Fruit fly (Drosophila melanogaster): ENCODE measurements around the gene kmr.

The kmr gene

DNA sequence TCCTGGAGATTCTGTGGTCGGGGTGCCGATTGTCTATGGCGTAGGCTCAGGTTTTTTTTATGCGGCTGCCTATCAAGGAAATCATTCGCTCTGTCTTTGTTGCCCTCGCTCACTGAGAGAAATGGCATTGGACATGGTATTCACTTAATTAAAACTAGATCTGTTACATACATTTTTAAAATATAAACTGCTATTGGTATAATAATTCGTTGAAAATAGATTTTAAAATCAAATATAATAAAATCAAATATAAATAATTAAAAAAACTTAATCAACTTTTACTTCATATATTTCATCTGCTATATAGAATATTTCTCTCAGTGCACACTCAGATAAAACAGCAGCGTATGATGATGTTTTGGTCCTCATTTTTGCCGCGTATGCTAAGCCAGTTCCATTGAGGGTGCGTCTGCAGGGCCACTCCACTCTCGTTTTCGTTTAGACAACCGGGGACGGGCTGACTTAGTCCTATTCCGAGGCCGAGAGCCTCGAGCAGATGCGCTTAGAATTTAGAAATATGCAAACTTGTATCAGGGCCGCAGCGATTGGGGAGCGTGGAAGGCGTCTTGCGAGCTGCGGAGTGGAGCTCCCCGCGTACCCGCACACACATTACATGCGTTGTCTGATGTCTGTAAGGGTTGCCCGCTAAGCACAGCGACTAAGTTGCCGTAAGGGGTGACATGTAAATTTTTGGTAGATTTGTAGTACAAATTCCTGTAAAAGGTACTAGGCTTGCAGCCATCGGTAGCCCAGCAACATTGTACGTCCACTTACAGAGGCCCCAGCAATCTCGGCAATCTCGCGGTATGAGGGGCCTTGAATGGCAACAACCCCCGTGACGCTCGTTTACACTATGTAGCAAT lies 84.8 kb downstream of the kmr start (continued):
- no peak for TF ChIP-seq ss (GFP tag; optimal IDR thresholded peaks at IDR 0.05)
- no peak for TF ChIP-seq Eip93F (GFP tag; optimal IDR thresholded peaks at IDR 0.05)
- TF ChIP-seq CG32006 (GFP tag; optimal IDR thresholded peaks at IDR 0.05) = peak; percentile 46
- no peak for TF ChIP-seq CG7368 (GFP tag; optimal IDR thresholded peaks at IDR 0.05)
- no peak for TF ChIP-seq CG4318 (GFP tag; optimal IDR thresholded peaks at IDR 0.05)
- TF ChIP-seq CG15336 (GFP tag; IDR thresholded peaks at IDR 0.05) = 0 out of 2 replicates have a peak, but pooled peaks have one; percentile 19
- peak in 1 of 2 experiments; percentile 10 for TF ChIP-seq salr (GFP tag; optimal IDR thresholded peaks at IDR 0.05)
- 0 out of 3 replicates have a peak, but pooled peaks have one; percentile 11 for TF ChIP-seq eg (GFP tag; IDR thresholded peaks at IDR 0.05)
- no peak for TF ChIP-seq CG8319 (GFP tag; optimal IDR thresholded peaks at IDR 0.05)
- peak; percentile 5 for TF ChIP-seq CG10669 (GFP tag; optimal IDR thresholded peaks at IDR 0.05)
- peak; percentile 5 for TF ChIP-seq CG6808 (GFP tag; optimal IDR thresholded peaks at IDR 0.05)

DNA sequence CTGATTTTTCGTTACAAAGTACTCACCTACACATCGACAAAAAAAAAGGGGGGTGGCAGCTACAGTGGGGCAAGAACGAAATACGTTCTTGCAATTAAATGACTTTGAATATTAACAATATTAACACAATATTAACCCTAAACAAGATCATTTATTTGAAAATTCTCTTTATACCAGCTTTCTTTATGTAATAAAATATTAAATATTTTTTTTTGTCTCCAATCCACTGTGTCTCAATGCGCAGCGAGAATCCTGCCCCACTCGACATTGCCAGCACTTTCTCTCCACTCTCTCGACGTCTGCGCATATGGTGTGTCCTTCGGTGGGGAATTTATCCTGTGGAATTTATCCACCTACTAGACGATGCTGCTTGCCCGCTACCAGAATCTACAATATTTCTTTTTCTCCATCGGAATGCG lies 85.4 kb downstream of the kmr start:
- TF ChIP-seq Met (GFP tag; optimal IDR thresholded peaks at IDR 0.05) (peak; percentile 71), esn (GFP tag; optimal IDR thresholded peaks at IDR 0.05) (peak; percentile 75), CG6854 (GFP tag; optimal IDR thresholded peaks at IDR 0.05) (peak; percentile 8), Ets21C (GFP tag; optimal IDR thresholded peaks at IDR 0.05) (peak; percentile 10), CG6808 (GFP tag; optimal IDR thresholded peaks at IDR 0.05) (peak; percentile 78), dsx (GFP tag; optimal IDR thresholded peaks at IDR 0.05; ENCODE audit: poor library complexity, severe bottlenecking) (no peak), dac (GFP tag; optimal IDR thresholded peaks at IDR 0.05) (peak; percentile 36), CG8632 (GFP tag; optimal IDR thresholded peaks at IDR 0.05) (peak; percentile 76), CG1621 (tag; optimal IDR thresholded peaks at IDR 0.05) (peak; percentile 66), Blimp-1 (GFP tag; optimal IDR thresholded peaks at IDR 0.05) (peak; percentile 14), svp (GFP tag) (peak; percentile 88), pdm3 (GFP tag; optimal IDR thresholded peaks at IDR 0.05) (peak; percentile 55), CG34406 (GFP tag; optimal IDR thresholded peaks at IDR 0.05) (peak; percentile 75), CG3032 (tag; optimal IDR thresholded peaks at IDR 0.05) (peak; percentile 51), fd59A (GFP tag; optimal IDR thresholded peaks at IDR 0.05) (peak; percentile 43), CG6276 (GFP tag; optimal IDR thresholded peaks at IDR 0.05) (peak; percentile 53), Hr39 (GFP tag; optimal IDR thresholded peaks at IDR 0.05) (peak; percentile 10), fkh (GFP tag; optimal IDR thresholded peaks at IDR 0.05) (peak; percentile 62), Sox15 (GFP tag; optimal IDR thresholded peaks at IDR 0.05) (peak; percentile 15), Smox (GFP tag; optimal IDR thresholded peaks at IDR 0.05) (peak; percentile 62), Gug (GFP tag; IDR thresholded peaks at IDR 0.05) (peak; percentile 84), Sox102F (GFP tag; optimal IDR thresholded peaks at IDR 0.05) (peak; percentile 60), vri (GFP tag; optimal IDR thresholded peaks at IDR 0.05) (peak; percentile 53), CG6163 (GFP tag; IDR thresholded peaks at IDR 0.05) (peak; percentile 92), CG3919 (GFP tag; optimal IDR thresholded peaks at IDR 0.05) (peak; percentile 80), net (GFP tag; optimal IDR thresholded peaks at IDR 0.05) (peak; percentile 70), CG6792 (GFP tag; optimal IDR thresholded peaks at IDR 0.05) (peak; percentile 68), Eip78C (GFP tag) (peak; percentile 93), Sox14 (GFP tag; optimal IDR thresholded peaks at IDR 0.05) (peak; percentile 40), spab (GFP tag; optimal IDR thresholded peaks at IDR 0.05) (peak; percentile 70), CG4318 (GFP tag; optimal IDR thresholded peaks at IDR 0.05) (peak; percentile 61), salr (GFP tag; optimal IDR thresholded peaks at IDR 0.05) (no peak), Eip75B (GFP tag; optimal IDR thresholded peaks at IDR 0.05) (peak; percentile 69), fd85E (GFP tag; optimal IDR thresholded peaks at IDR 0.05) (no peak), Ets96B (tag; optimal IDR thresholded peaks at IDR 0.05) (peak; percentile 46), acj6 (GFP tag; optimal IDR thresholded peaks at IDR 0.05) (peak; percentile 71), cyc (GFP tag; optimal IDR thresholded peaks at IDR 0.05) (peak; percentile 50), CG11902 (GFP tag; optimal IDR thresholded peaks at IDR 0.05) (peak; percentile 48), CG9139 (GFP tag; optimal IDR thresholded peaks at IDR 0.05) (peak; percentile 65), eg (GFP tag; IDR thresholded peaks at IDR 0.05) (peak; percentile 91), CG8319 (GFP tag; optimal IDR thresholded peaks at IDR 0.05) (peak; percentile 30)
